Worm (Caenorhabditis elegans) whole organism, L3 larva: ENCODE measurements around the gene nspd-4.
"Not testable (repeated sequence)": the region's sequence is repeated elsewhere in the genome, so short reads cannot be mapped to it uniquely, and the experiment has no call there.

Source experiments
- aly-2 ChIP-seq: fragments of 150-350 bp; optimal IDR thresholded peaks from 2 replicates; lab custom pipeline; 2014; ENCODE audit warnings: missing biosample characterization, missing genetic modification characterization
- ama-1 ChIP-seq: fragments of 150-350 bp; optimal IDR thresholded peaks from 2 replicates; lab custom pipeline; 2018
- ceh-82 ChIP-seq: fragments of 150-350 bp; optimal IDR thresholded peaks from 2 replicates; lab custom pipeline; 2014; ENCODE audit warnings: missing biosample characterization, missing genetic modification characterization
- egl-27 ChIP-seq: sonication (generic microtip); optimal IDR thresholded peaks from 4 replicates; lab custom pipeline; 2017; ENCODE audit warnings: missing biosample characterization, missing genetic modification reagents, missing genetic modification characterization
- nhr-77 ChIP-seq: fragments of 150-350 bp; optimal IDR thresholded peaks from 2 replicates; lab custom pipeline; 2014; ENCODE audit warnings: missing biosample characterization, missing genetic modification characterization
- unc-62 ChIP-seq: fragments of 150-350 bp; sonication (generic microtip); optimal IDR thresholded peaks from 4 replicates; lab custom pipeline; 2014; ENCODE audit warnings: missing biosample characterization, missing genetic modification reagents, missing genetic modification characterization

- TF ChIP-seq nhr-77 (tag; lab: Kevin White, UChicago); aly-2 (tag; lab: Kevin White, UChicago); unc-62 (GFP tag; lab: Kevin White, UChicago); egl-27 (tag; lab: Kevin White, UChicago); ama-1 (lab: Kevin White, UChicago); ceh-82 (tag; lab: Kevin White, UChicago): not testable (repeated sequence)
Observed at ce11 chrII:4825133-4825532, 17.3 kb upstream of the nspd-4 start, which contains the start of the genes C33F10.8 and msp-40.
